Worm (Caenorhabditis elegans) whole organism, L3 larva: ENCODE results near the gene irk-1.

Experiments
- R02D3.7 ChIP-seq: fragments of 150-350 bp; optimal IDR thresholded peaks from 2 replicates; lab custom pipeline; 2014; ENCODE audit warnings: missing biosample characterization, missing genetic modification characterization
- ama-1 ChIP-seq: fragments of 150-350 bp; optimal IDR thresholded peaks from 2 replicates; lab custom pipeline; 2018
- ceh-16 ChIP-seq: sonication (generic microtip); optimal IDR thresholded peaks from 2 replicates; lab custom pipeline; 2017; ENCODE audit warnings: missing biosample characterization, missing genetic modification characterization
- ceh-28 ChIP-seq: fragments of 150-350 bp; optimal IDR thresholded peaks from 2 replicates; lab custom pipeline; 2014; ENCODE audit warnings: missing biosample characterization, missing genetic modification reagents, missing genetic modification characterization
- ceh-82 ChIP-seq: fragments of 150-350 bp; optimal IDR thresholded peaks from 2 replicates; lab custom pipeline; 2014; ENCODE audit warnings: missing biosample characterization, missing genetic modification characterization
- ceh-9 ChIP-seq: sonication (generic microtip); optimal IDR thresholded peaks from 2 replicates; lab custom pipeline; 2018; ENCODE audit warnings: missing biosample characterization, missing genetic modification characterization
- daf-12 ChIP-seq: fragments of 150-350 bp; optimal IDR thresholded peaks from 2 replicates; lab custom pipeline; 2014; ENCODE audit warnings: missing biosample characterization, missing genetic modification reagents, missing genetic modification characterization
- egl-27 ChIP-seq: sonication (generic microtip); optimal IDR thresholded peaks from 4 replicates; lab custom pipeline; 2017; ENCODE audit warnings: missing biosample characterization, missing genetic modification reagents, missing genetic modification characterization
- egl-5 ChIP-seq: fragments of 150-350 bp; optimal IDR thresholded peaks from 2 replicates; lab custom pipeline; 2017; ENCODE audit warnings: missing biosample characterization, missing genetic modification reagents, missing genetic modification characterization, inconsistent platforms
- elt-1 ChIP-seq: fragments of 150-350 bp; optimal IDR thresholded peaks from 2 replicates; lab custom pipeline; 2014; ENCODE audit warnings: missing biosample characterization, missing genetic modification characterization
- elt-2 ChIP-seq: sonication (generic microtip); optimal IDR thresholded peaks from 2 replicates; lab custom pipeline; 2016; ENCODE audit warnings: missing genetic modification reagents, mild to moderate bottlenecking, missing genetic modification characterization, missing compliant biosample characterization
- eor-1 ChIP-seq, 2 experiments: fragments of 150-350 bp; optimal IDR thresholded peaks; 2 replicates each; lab custom pipeline; 2014 to 2018; ENCODE audit warnings: missing biosample characterization in 2 of 2, missing genetic modification characterization in 2 of 2
- fkh-10 ChIP-seq: sonication (generic microtip); optimal IDR thresholded peaks from 2 replicates; lab custom pipeline; 2017; ENCODE audit warnings: missing biosample characterization, missing genetic modification reagents, missing genetic modification characterization
- fkh-2 ChIP-seq: fragments of 150-350 bp; optimal IDR thresholded peaks from 2 replicates; lab custom pipeline; 2014; ENCODE audit warnings: missing biosample characterization, missing genetic modification reagents, missing genetic modification characterization
- fos-1 ChIP-seq: fragments of 150-350 bp; optimal IDR thresholded peaks from 2 replicates; lab custom pipeline; 2014; ENCODE audit warnings: missing biosample characterization, missing genetic modification characterization
- hmg-11 ChIP-seq: sonication (generic microtip); optimal IDR thresholded peaks from 2 replicates; lab custom pipeline; 2016; ENCODE audit warnings: missing genetic modification characterization, missing compliant biosample characterization
- jun-1 ChIP-seq: fragments of 150-350 bp; optimal IDR thresholded peaks from 2 replicates; lab custom pipeline; 2014; ENCODE audit warnings: missing biosample characterization, missing genetic modification reagents, missing genetic modification characterization
- lin-15B ChIP-seq: fragments of 150-350 bp; optimal IDR thresholded peaks from 2 replicates; lab custom pipeline; 2014; ENCODE audit warnings: missing biosample characterization, missing genetic modification characterization
- lin-39 ChIP-seq: fragments of 150-350 bp; optimal IDR thresholded peaks from 2 replicates; lab custom pipeline; 2018; ENCODE audit warnings: missing biosample characterization, missing genetic modification reagents, missing genetic modification characterization
- lsy-12 ChIP-seq: sonication (generic microtip); optimal IDR thresholded peaks from 2 replicates; lab custom pipeline; 2016; ENCODE audit warnings: mild to moderate bottlenecking, missing genetic modification characterization, missing compliant biosample characterization
- mdl-1 ChIP-seq: fragments of 150-350 bp; optimal IDR thresholded peaks from 2 replicates; lab custom pipeline; 2014; ENCODE audit warnings: missing biosample characterization, missing genetic modification characterization
- nfya-1 ChIP-seq: sonication (generic microtip); optimal IDR thresholded peaks from 2 replicates; lab custom pipeline; 2017; ENCODE audit warnings: missing genetic modification characterization, mild to moderate bottlenecking, missing compliant biosample characterization, antibody characterized with exemption, moderate library complexity; ENCODE audit not compliant: insufficient read depth
- nhr-11 ChIP-seq: fragments of 150-350 bp; optimal IDR thresholded peaks from 2 replicates; lab custom pipeline; 2014; ENCODE audit warnings: missing biosample characterization, missing genetic modification characterization
- nhr-23 ChIP-seq: fragments of 150-350 bp; optimal IDR thresholded peaks from 2 replicates; lab custom pipeline; 2014; ENCODE audit warnings: missing biosample characterization, missing genetic modification reagents, missing genetic modification characterization
- nhr-237 ChIP-seq: fragments of 150-350 bp; optimal IDR thresholded peaks from 2 replicates; lab custom pipeline; 2014; ENCODE audit warnings: missing biosample characterization, missing genetic modification characterization
- nhr-25 ChIP-seq: sonication (generic microtip); optimal IDR thresholded peaks from 2 replicates; lab custom pipeline; 2017; ENCODE audit warnings: missing biosample characterization, missing genetic modification characterization
- nhr-28 ChIP-seq: fragments of 150-350 bp; optimal IDR thresholded peaks from 2 replicates; lab custom pipeline; 2014; ENCODE audit warnings: missing biosample characterization, missing genetic modification characterization
- nhr-43 ChIP-seq: sonication (generic microtip); optimal IDR thresholded peaks from 2 replicates; lab custom pipeline; 2016; ENCODE audit warnings: mild to moderate bottlenecking, missing genetic modification characterization, missing compliant biosample characterization; ENCODE audit not compliant: poor library complexity, severe bottlenecking
- nhr-76 ChIP-seq: fragments of 150-350 bp; sonication (generic microtip); optimal IDR thresholded peaks from 5 replicates; lab custom pipeline; 2014; ENCODE audit warnings: missing biosample characterization, missing genetic modification characterization
- pha-4 ChIP-seq: fragments of 150-350 bp; optimal IDR thresholded peaks from 2 replicates; lab custom pipeline; 2014; ENCODE audit warnings: missing biosample characterization, missing genetic modification reagents, missing genetic modification characterization
- pqm-1 ChIP-seq: fragments of 150-350 bp; optimal IDR thresholded peaks from 2 replicates; lab custom pipeline; 2017; ENCODE audit warnings: missing biosample characterization, missing genetic modification characterization, inconsistent platforms
- skn-1 ChIP-seq: fragments of 150-350 bp; optimal IDR thresholded peaks from 2 replicates; lab custom pipeline; 2014; ENCODE audit warnings: missing biosample characterization, missing genetic modification characterization
- snpc-4 ChIP-seq: fragments of 150-350 bp; optimal IDR thresholded peaks from 2 replicates; lab custom pipeline; 2014; ENCODE audit warnings: missing biosample characterization, missing genetic modification characterization
- unc-39 ChIP-seq: sonication (generic microtip); optimal IDR thresholded peaks from 4 replicates; lab custom pipeline; 2017; ENCODE audit warnings: missing biosample characterization, missing genetic modification characterization
- unc-62 ChIP-seq: fragments of 150-350 bp; sonication (generic microtip); optimal IDR thresholded peaks from 4 replicates; lab custom pipeline; 2014; ENCODE audit warnings: missing biosample characterization, missing genetic modification reagents, missing genetic modification characterization
- zag-1 ChIP-seq: fragments of 150-350 bp; optimal IDR thresholded peaks from 2 replicates; lab custom pipeline; 2014; ENCODE audit warnings: missing biosample characterization, missing genetic modification characterization
- ztf-4 ChIP-seq: fragments of 150-350 bp; optimal IDR thresholded peaks from 2 replicates; lab custom pipeline; 2014; ENCODE audit warnings: missing biosample characterization, missing genetic modification characterization

irk-1 gene

DNA sequence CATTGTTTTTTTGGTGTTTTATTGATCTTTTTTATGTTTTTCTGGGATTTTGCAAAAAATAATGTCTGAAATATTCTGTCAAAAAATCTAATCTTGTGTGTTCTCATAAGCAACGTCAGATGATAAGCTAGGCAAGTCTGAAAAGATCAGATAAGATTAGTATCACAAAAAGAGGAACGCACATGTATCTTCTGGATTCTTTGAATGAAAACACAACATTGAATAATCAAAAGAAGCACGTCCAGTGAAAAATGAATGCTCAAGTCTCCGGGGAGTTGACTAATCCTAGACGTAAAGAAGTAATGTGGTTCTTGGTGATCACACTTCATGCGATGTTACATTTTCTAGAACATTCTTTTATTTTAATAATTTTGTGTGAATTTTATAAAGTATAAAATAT lies 27.5 kb upstream of the irk-1 start:
- TF ChIP-seq lin-15B (tag; lab: Kevin White, UChicago) (no peak), unc-39 (tag; lab: Kevin White, UChicago) (no peak), elt-1 (tag; lab: Kevin White, UChicago) (peak; percentile 86)
- TF ChIP-seq, all 47 proteins: peak for 1

DNA sequence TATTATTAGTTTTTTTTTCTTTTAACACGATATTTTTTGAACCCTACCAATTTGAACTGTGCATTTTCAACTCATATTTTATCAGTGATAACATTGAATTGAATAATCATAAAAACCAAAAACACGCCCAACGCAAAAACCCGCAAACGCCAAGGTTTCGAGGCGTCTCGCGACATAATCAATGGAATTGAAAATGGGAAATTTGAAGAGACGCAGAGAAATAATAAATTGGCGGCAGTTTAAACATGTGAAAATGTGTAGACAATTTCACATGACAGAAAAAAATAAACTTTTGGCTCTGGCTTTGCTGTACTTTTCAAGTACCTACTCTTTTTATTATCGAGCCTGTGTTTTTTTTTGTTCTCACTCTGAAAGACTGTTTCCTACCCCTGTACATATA lies 26.9 kb upstream of the irk-1 start:
- no peak for TF ChIP-seq nhr-11 (tag; lab: Kevin White, UChicago)
- TF ChIP-seq pqm-1 (tag; lab: Kevin White, UChicago), result peak; percentile 79
- TF ChIP-seq unc-39 (tag; lab: Kevin White, UChicago), result no peak
- no peak for TF ChIP-seq lsy-12 (tag; lab: Kevin White, UChicago)
- TF ChIP-seq nfya-1 (tag; lab: Kevin White, UChicago), result peak; percentile 80
- TF ChIP-seq elt-1 (tag; lab: Kevin White, UChicago), result no peak
- TF ChIP-seq zag-1 (tag; lab: Kevin White, UChicago), result no peak
- peak; percentile 69 for TF ChIP-seq egl-5 (tag; lab: Kevin White, UChicago)
- peak; percentile 51 for TF ChIP-seq skn-1 (tag; lab: Kevin White, UChicago)
- no peak for TF ChIP-seq fos-1
- peak; percentile 68 for TF ChIP-seq ceh-28
- peak; percentile 46 for TF ChIP-seq ama-1
- peak; percentile 44 for TF ChIP-seq lin-15B (tag; lab: Kevin White, UChicago)
- peak; percentile 83 for TF ChIP-seq pha-4 (tag; lab: Kevin White, UChicago)
- no peak for TF ChIP-seq mdl-1 (tag; lab: Kevin White, UChicago)
- peak; percentile 4 for TF ChIP-seq snpc-4 (tag; lab: Kevin White, UChicago)
- peak; percentile 47 for TF ChIP-seq nhr-23
- TF ChIP-seq R02D3.7 (tag; lab: Kevin White, UChicago), result no peak
- peak; percentile 85 for TF ChIP-seq elt-2 (tag; lab: Kevin White, UChicago)
- no peak for TF ChIP-seq ceh-16 (tag; lab: Kevin White, UChicago)
- no peak for TF ChIP-seq unc-62
- TF ChIP-seq hmg-11, result peak; percentile 22
- TF ChIP-seq nhr-25 (tag; lab: Kevin White, UChicago), result peak; percentile 15
- TF ChIP-seq egl-27 (tag; lab: Kevin White, UChicago), result no peak
- TF ChIP-seq jun-1 (tag; lab: Kevin White, UChicago), result peak; percentile 70
- no peak for TF ChIP-seq fkh-10

DNA sequence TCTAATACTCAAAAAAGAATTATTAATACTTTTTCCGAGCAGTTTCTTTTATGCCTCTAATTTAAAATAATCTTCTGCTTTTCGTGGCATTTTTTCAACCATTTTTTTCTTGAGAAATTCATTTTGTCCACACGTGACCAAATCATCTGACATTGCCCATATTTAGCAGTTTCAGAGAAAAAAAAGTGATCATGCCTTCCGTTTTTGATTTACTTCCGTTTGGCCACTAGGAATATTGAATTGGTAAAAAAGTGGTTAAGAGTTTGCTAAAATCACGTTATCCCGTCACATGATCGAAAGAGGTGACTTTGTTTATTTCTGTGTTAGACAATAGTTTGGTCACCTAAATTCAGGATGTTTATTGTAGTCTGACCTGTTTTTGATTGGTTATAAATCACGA lies 26.5 kb upstream of the irk-1 start:
- TF ChIP-seq nhr-28 (no peak), nhr-43 (tag; lab: Kevin White, UChicago) (no peak), lin-39 (no peak), daf-12 (tag; lab: Kevin White, UChicago) (no peak), pha-4 (tag; lab: Kevin White, UChicago) (no peak), fkh-2 (no peak), ceh-9 (no peak), nhr-237 (tag; lab: Kevin White, UChicago) (no peak), unc-62 (no peak), egl-27 (tag; lab: Kevin White, UChicago) (no peak), unc-39 (tag; lab: Kevin White, UChicago) (no peak), nhr-76 (tag; lab: Kevin White, UChicago) (no peak), snpc-4 (tag; lab: Kevin White, UChicago) (no peak), ceh-82 (tag; lab: Kevin White, UChicago) (no peak), egl-5 (tag; lab: Kevin White, UChicago) (no peak)

DNA sequence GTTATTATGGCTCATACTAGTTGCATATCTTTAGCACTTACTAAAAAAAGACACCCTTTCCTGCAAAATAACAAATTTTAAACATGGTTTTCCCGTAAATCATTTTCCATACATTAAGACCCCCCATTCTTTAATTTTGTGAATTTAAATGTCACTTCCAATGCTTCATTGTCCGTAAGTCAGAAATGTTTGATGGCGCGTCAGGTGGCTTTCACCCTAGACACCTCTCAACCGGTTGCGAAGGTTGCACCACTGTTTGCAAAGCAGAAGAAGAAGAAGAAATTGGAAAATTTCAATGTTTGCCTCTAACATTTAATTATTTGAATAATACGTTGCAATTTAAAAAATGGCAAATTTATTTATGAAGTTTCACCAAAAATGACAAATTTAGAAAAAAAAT lies 23.6 kb upstream of the irk-1 start:
- TF ChIP-seq eor-1 (tag; optimal IDR thresholded peaks at IDR 0.05; lab: Kevin White, UChicago), result no peak
- TF ChIP-seq fos-1, result no peak
- no peak for TF ChIP-seq elt-1 (tag; lab: Kevin White, UChicago)
- TF ChIP-seq egl-5 (tag; lab: Kevin White, UChicago), result no peak
- no peak for TF ChIP-seq zag-1 (tag; lab: Kevin White, UChicago)
- TF ChIP-seq, all 47 proteins: peak for 0

DNA sequence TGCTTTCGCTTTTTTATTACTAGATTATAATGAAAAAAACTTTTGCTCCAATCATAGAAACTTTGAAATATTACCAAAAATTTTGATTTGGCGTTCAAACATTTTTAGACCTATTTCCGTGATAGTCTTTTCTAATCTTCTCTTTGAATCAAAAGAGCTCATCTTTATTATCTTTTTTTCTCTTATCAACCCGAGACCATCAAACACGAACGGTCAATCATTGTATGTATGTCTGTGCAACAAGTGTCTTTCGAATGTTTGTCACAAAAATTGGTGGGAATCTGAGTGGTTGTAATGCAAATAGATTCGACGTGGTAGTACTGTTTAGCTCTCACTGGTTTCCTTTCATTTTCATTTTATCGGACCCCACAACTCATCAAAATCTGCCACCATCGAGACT lies 21.9 kb upstream of the irk-1 start, which contains the start of gene M03A8.3:
TSS of gene M03A8.3 (plus strand) at position 278 of the 400 bp plus-strand sequence.
- TF ChIP-seq egl-5 (tag; lab: Kevin White, UChicago) (no peak), pqm-1 (tag; lab: Kevin White, UChicago) (peak; percentile 1), ztf-4 (no peak), elt-2 (tag; lab: Kevin White, UChicago) (peak; percentile 48)
